Fruit fly (Drosophila melanogaster): ENCODE results near the gene CG42674.

DNA sequence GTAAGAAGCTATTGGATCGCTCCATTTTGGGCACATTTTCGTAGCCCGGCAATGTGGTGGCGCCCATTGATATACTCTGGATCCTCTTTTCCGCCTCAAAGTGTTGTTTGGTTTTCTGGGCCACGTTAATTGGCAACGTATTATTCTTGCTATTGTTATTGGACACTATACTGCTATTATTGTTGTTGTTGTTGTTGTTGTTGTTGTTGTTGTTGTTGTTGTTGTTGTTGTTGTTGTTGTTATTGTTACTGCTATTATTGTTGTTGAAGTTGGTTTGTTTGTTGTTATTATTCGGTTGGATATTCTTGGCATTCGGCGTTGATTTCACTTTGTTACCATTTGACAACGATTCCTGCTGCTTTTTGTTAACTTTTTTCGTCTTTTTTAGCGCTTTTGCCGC, 6.3 kb downstream of the CG42674 start:
- TF ChIP-seq CG31627 (GFP tag; optimal IDR thresholded peaks at IDR 0.05) (no peak), dsx (GFP tag; optimal IDR thresholded peaks at IDR 0.05; ENCODE audit: poor library complexity, severe bottlenecking) (no peak), CG4318 (GFP tag; optimal IDR thresholded peaks at IDR 0.05) (no peak), OdsH (GFP tag; optimal IDR thresholded peaks at IDR 0.05) (no peak), Hr38 (GFP tag; optimal IDR thresholded peaks at IDR 0.05) (no peak), Eip78C (GFP tag) (no peak), dac (GFP tag; optimal IDR thresholded peaks at IDR 0.05) (no peak)

Measured in whole organism, prepupa.